Worm (Caenorhabditis elegans) whole organism, young adult: Measurements from ENCODE around the gene ubc-8.

ENCODE experiments used
- B0019.2 ChIP-seq: fragments of 200-800 bp; sonication (Bioruptor generic); conservative IDR thresholded peaks from 2 replicates; pipeline ENCODE4 v1.3.6; 2022; ENCODE audit warnings: missing genetic modification reagents, missing genetic modification characterization, missing compliant biosample characterization
- egl-44 ChIP-seq: fragments of 200-800 bp; sonication (Bioruptor generic); IDR thresholded peaks from 2 replicates; pipeline ENCODE4 v1.3.6; 2022; ENCODE audit warnings: missing genetic modification reagents, missing genetic modification characterization, missing compliant biosample characterization
- rpc-1 ChIP-seq, 2 experiments: fragments of 150-350 bp in 1 of 2; sonication (generic microtip) in 1 of 2; optimal IDR thresholded peaks; 2 replicates each; lab custom pipeline; 2014 to 2018; ENCODE audit warnings: missing biosample characterization in 1 of 2, missing genetic modification characterization in 1 of 2, missing genetic modification reagents in 1 of 2, missing genotype in 1 of 2
- unc-62 ChIP-seq: fragments of 150-350 bp; optimal IDR thresholded peaks from 2 replicates; lab custom pipeline; 2014; ENCODE audit warnings: missing biosample characterization, missing genetic modification reagents, missing genetic modification characterization
- zfh-2 ChIP-seq: fragments of 200-800 bp; sonication (Bioruptor generic); conservative IDR thresholded peaks from 2 replicates; pipeline ENCODE4 v1.3.6; 2022; ENCODE audit warnings: missing genetic modification reagents, missing genetic modification characterization, missing compliant biosample characterization

ce11 chrIV:2747385-2748007 lies 40.5 kb upstream of the ubc-8 start:
- TF ChIP-seq egl-44 (no peak), zfh-2 (no peak), rpc-1 (optimal IDR thresholded peaks at IDR 0.05; lab: Kevin White, UChicago) (peak; percentile 35), rpc-1 (tag; optimal IDR thresholded peaks at IDR 0.05; lab: Kevin White, UChicago) (peak; percentile 70), unc-62 (GFP tag; lab: Kevin White, UChicago) (no peak), B0019.2 (GFP tag; lab: Robert Waterston, UW) (no peak)
